Worm (Caenorhabditis elegans): ENCODE measurements around the gene C01B10.3.

The C01B10.3 gene

DNA sequence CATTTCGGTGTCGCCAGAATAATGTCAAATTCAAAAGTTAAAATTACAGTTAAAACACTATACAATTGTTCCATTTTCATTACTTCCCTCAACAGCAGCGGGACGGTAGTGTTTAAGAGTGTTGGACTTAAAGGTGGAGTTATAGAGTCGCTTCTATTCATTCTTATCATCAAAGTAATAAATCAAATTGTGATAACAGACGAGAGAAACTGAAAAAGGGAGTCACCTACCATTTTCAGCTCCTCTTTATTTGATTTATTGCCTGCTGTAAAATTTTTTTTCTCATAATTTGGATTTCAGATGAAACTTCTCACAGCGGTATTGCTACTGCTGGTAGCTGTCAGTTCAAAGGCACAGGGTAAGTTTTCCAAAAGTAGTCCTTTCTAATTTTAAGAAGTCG is 18.7 kb upstream of the C01B10.3 start, which contains the start of gene C01B10.6:
C01B10.6 (plus strand) TSS at position 301 of the 400 bp plus-strand sequence.
- TF ChIP-seq nfya-1 (tag; optimal IDR thresholded peaks at IDR 0.05; ENCODE audit: borderline replicate concordance, insufficient read depth) (no peak), bed-1 (GFP tag; IDR thresholded peaks at IDR 0.05) (no peak), nhr-80 (tag; optimal IDR thresholded peaks at IDR 0.05) (no peak), pha-4 (tag; optimal IDR thresholded peaks at IDR 0.05) (no peak), snpc-4 (GFP tag; optimal IDR thresholded peaks at IDR 0.05) (no peak), snpc-4 (tag; optimal IDR thresholded peaks at IDR 0.05) (no peak), hmg-1.2 (GFP tag; IDR thresholded peaks at IDR 0.05) (no peak), gei-17 (GFP tag; optimal IDR thresholded peaks at IDR 0.05) (no peak), attf-5 (GFP tag; optimal IDR thresholded peaks at IDR 0.05) (no peak), F57C9.4 (tag; optimal IDR thresholded peaks at IDR 0.05) (no peak), ceh-58 (GFP tag; IDR thresholded peaks at IDR 0.05) (no peak)

DNA sequence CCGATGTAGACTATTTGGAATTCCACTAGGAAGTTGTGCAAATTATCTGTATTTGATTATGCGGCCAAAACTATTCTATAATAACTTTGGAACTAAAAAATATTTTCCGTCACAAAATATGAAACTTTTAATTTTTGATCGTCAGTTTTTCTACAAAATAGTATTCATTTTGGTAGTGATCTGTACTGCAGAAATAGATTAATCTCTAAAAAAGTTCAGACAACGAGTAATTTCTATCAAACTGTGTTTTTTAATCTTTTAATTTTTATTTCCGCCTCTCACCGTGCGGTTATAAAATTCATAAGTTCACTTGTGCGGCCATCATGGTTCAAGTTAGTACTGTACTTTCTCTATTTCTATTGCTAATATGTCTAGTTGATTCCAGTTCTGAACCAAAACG is 17.1 kb upstream of the C01B10.3 start, which contains the start of gene C01B10.7:
C01B10.7 (plus strand) TSS at position 301 of the 400 bp plus-strand sequence.
- TF ChIP-seq ztf-22 (GFP tag; optimal IDR thresholded peaks at IDR 0.05) (no peak), mes-4 (tag; optimal IDR thresholded peaks at IDR 0.05) (no peak), nfyb-1 (GFP tag; IDR thresholded peaks at IDR 0.05) (no peak)

DNA sequence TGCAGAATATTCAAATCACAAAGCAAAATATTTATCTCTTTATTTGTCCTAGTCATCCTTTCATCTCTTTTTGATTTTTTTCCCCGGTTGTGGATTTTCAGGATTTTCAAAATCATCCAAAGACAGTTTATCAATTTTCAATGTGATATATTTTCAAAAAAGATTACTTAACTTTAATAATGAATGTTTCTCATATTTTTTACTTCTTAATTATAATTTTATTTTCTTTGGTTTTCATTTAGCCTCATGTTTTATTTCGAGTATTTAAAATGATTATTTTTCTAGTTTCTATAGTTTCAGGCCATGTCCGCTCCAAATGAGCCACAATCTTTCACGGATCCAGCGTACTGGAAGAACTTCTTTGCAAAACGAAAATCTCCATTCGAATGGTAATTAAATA is 13.6 kb upstream of the C01B10.3 start, which contains the start of gene metl-13:
metl-13 (plus strand) TSS at position 301 of the 400 bp plus-strand sequence.
- TF ChIP-seq F52B5.7 (tag; optimal IDR thresholded peaks at IDR 0.05) (no peak), dox-1 (GFP tag; IDR thresholded peaks at IDR 0.05) (no peak), ztf-26 (tag; optimal IDR thresholded peaks at IDR 0.05) (no peak), ceh-100 (GFP tag; IDR thresholded peaks at IDR 0.05) (no peak), unc-62 (GFP tag; optimal IDR thresholded peaks at IDR 0.05) (no peak), snpc-4 (GFP tag; optimal IDR thresholded peaks at IDR 0.05) (no peak), snpc-4 (tag; optimal IDR thresholded peaks at IDR 0.05) (peak in 1 of 4 experiments; percentile 55)

- TF ChIP-seq hmg-20 (GFP tag; IDR thresholded peaks at IDR 0.05), result no peak
- no peak for TF ChIP-seq mxl-1 (tag; optimal IDR thresholded peaks at IDR 0.05)
- TF ChIP-seq ZK185.1 (tag; optimal IDR thresholded peaks at IDR 0.05; ENCODE audit: poor library complexity, severe bottlenecking), result peak; percentile 83
- TF ChIP-seq F37B4.10 (GFP tag; IDR thresholded peaks at IDR 0.05), result no peak
- TF ChIP-seq C06A6.2 (GFP tag; conservative IDR thresholded peaks at IDR 0.05), result no peak
- peak; percentile 76 for TF ChIP-seq dpl-1 (GFP tag; optimal IDR thresholded peaks at IDR 0.05)
- peak; percentile 0 for TF ChIP-seq madf-10 (tag; optimal IDR thresholded peaks at IDR 0.05)
- peak in 2 of 3 experiments; percentile 18 to 86 for TF ChIP-seq lin-35 (GFP tag; optimal IDR thresholded peaks at IDR 0.05)
- peak; percentile 48 for TF ChIP-seq K12H6.12 (tag; optimal IDR thresholded peaks at IDR 0.05)
- TF ChIP-seq bed-2 (GFP tag; IDR thresholded peaks at IDR 0.05), result peak; percentile 64; the same call in 1 of the 2 replicates
- peak; percentile 18; the same call in 1 of the 2 replicates for TF ChIP-seq Y67H2A.10 (GFP tag; conservative IDR thresholded peaks at IDR 0.05)
- TF ChIP-seq aptf-2 (GFP tag; conservative IDR thresholded peaks at IDR 0.05), result peak; percentile 49; the same call in 1 of the 2 replicates
- TF ChIP-seq ztf-28 (GFP tag; IDR thresholded peaks at IDR 0.05), result no peak
- no peak for TF ChIP-seq nhr-27 (tag; optimal IDR thresholded peaks at IDR 0.05)
- TF ChIP-seq ztf-18 (tag; optimal IDR thresholded peaks at IDR 0.05), result no peak
- TF ChIP-seq unc-130 (GFP tag; optimal IDR thresholded peaks at IDR 0.05), result peak; percentile 87
- peak; percentile 50 for TF ChIP-seq snpc-3.4 (tag; optimal IDR thresholded peaks at IDR 0.05)
- no peak for TF ChIP-seq sptf-2 (GFP tag; optimal IDR thresholded peaks at IDR 0.05)
- TF ChIP-seq let-607 (tag; optimal IDR thresholded peaks at IDR 0.05), result peak in 1 of 2 experiments; percentile 41
- peak; percentile 45; the same call in 1 of the 2 replicates for TF ChIP-seq lir-1 (GFP tag; conservative IDR thresholded peaks at IDR 0.05)
- peak; percentile 2 for TF ChIP-seq snpc-1.1 (tag; optimal IDR thresholded peaks at IDR 0.05; ENCODE audit: insufficient read depth)
- TF ChIP-seq tbp1 (GFP tag; optimal IDR thresholded peaks at IDR 0.05), result peak; percentile 47
- TF ChIP-seq snpc-1.3 (tag; optimal IDR thresholded peaks at IDR 0.05; ENCODE audit: insufficient read depth), result peak; percentile 35
- peak; percentile 37; the same call in 1 of the 2 replicates for TF ChIP-seq D2030.7 (GFP tag; IDR thresholded peaks at IDR 0.05)
Observed at ce11 chrIV:6631704-6632272, 10.6 kb upstream of the C01B10.3 start, which contains the start of the genes cest-5.1 and C01B10.9. TSS of gene cest-5.1 (minus strand) at chrIV:6631754. TSS of gene C01B10.9 (plus strand) at chrIV:6632222.

Measured in whole organism, young adult.